Worm (Caenorhabditis elegans): ENCODE measurements around the gene Y39G8B.10.

The Y39G8B.10 gene

ce11 chrII:13997989-13998388, 15.1 kb upstream of the Y39G8B.10 start:
- TF ChIP-seq R02D3.7 (tag; optimal IDR thresholded peaks at IDR 0.05) (no peak), egl-27 (tag; optimal IDR thresholded peaks at IDR 0.05) (no peak), lin-11 (tag; optimal IDR thresholded peaks at IDR 0.05) (no peak), ztf-1 (GFP tag; conservative IDR thresholded peaks at IDR 0.05) (no peak), sma-9 (GFP tag; optimal IDR thresholded peaks at IDR 0.05) (no peak), sma-9 (tag; optimal IDR thresholded peaks at IDR 0.05) (no peak), F13H6.1 (tag; optimal IDR thresholded peaks at IDR 0.05) (no peak), lin-39 (tag; optimal IDR thresholded peaks at IDR 0.05) (no peak), mbf-1 (tag; optimal IDR thresholded peaks at IDR 0.05) (no peak), ama-1 (optimal IDR thresholded peaks at IDR 0.05) (no peak), crh-2 (tag; optimal IDR thresholded peaks at IDR 0.05) (no peak), unc-55 (GFP tag; optimal IDR thresholded peaks at IDR 0.05) (no peak), nhr-129 (tag; optimal IDR thresholded peaks at IDR 0.05) (no peak), elt-1 (tag; optimal IDR thresholded peaks at IDR 0.05) (no peak), aly-2 (tag; optimal IDR thresholded peaks at IDR 0.05) (no peak), nhr-21 (tag; optimal IDR thresholded peaks at IDR 0.05) (no peak), sem-4 (tag; optimal IDR thresholded peaks at IDR 0.05) (no peak), nhr-237 (tag; optimal IDR thresholded peaks at IDR 0.05) (no peak), ZK546.5 (tag; optimal IDR thresholded peaks at IDR 0.05) (no peak)

- TF ChIP-seq ceh-16 (tag; optimal IDR thresholded peaks at IDR 0.05) (no peak), sma-9 (GFP tag; optimal IDR thresholded peaks at IDR 0.05) (peak; percentile 56), sma-9 (tag; optimal IDR thresholded peaks at IDR 0.05) (no peak), fos-1 (tag; optimal IDR thresholded peaks at IDR 0.05) (peak; percentile 42), mdl-1 (tag; optimal IDR thresholded peaks at IDR 0.05) (no peak), nhr-23 (tag; optimal IDR thresholded peaks at IDR 0.05) (no peak), nhr-25 (tag; optimal IDR thresholded peaks at IDR 0.05) (no peak)
These were observed 14.6 kb upstream of the Y39G8B.10 start, which contains the start of gene F01D5.1 for ce11 chrII:13997477-13997876. Gene F01D5.1, minus strand, starts transcription at chrII:13997581.

DNA sequence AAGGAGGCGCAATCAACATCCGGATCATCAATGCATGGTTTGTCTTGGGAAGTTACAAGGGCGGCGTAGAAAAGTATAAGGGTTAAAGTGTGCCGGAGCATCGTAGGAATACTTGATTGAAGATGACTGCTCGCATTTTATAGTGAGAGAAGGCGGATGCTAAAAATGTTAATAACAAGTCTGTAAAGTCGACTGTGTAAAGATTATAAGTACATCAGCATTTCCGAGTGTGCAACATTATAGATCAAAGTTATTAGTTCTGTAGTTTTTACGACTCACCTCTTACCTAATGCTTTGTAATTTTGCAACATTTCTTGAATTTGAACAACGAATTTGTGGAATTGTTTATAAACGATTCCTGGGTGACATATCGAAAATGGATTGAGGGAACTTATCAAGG, 12.0 kb upstream of the Y39G8B.10 start, which contains the start of gene Y39G8B.7:
Gene Y39G8B.7 (minus strand): TSS at position 101 of the 400 bp plus-strand sequence.
- no peak for TF ChIP-seq mdl-1 (tag; optimal IDR thresholded peaks at IDR 0.05)

DNA sequence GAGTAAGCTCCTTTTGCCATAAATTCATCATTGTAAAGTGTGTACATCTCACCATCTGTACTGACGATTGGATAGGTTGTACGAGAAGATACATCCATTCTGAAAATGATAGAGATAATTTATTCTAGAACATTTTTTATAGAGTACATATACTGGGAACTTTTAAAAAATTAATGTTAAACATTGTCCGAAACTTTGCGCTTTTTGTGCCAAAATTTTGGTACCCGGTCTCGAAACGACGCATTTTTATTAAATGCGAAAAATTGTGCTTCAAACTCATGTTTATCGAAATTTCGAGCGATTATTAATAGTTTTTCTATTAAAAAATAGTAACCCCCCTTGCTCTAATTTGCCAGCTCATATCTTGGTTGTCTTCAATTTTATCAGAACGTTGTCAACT, 8.8 kb upstream of the Y39G8B.10 start, which contains the start of gene Y39G8B.5:
Gene Y39G8B.5 (minus strand): TSS at position 101 of the 400 bp plus-strand sequence.
- TF ChIP-seq aly-2 (tag; optimal IDR thresholded peaks at IDR 0.05), result no peak
- no peak for TF ChIP-seq nhr-77 (tag; optimal IDR thresholded peaks at IDR 0.05)
- no peak for TF ChIP-seq lin-13 (GFP tag; optimal IDR thresholded peaks at IDR 0.05)
- no peak for TF ChIP-seq blmp-1 (tag; optimal IDR thresholded peaks at IDR 0.05; ENCODE audit: insufficient read depth)
- TF ChIP-seq mbf-1 (tag; optimal IDR thresholded peaks at IDR 0.05), result no peak
- TF ChIP-seq nhr-6 (tag; optimal IDR thresholded peaks at IDR 0.05), result no peak
- TF ChIP-seq lin-39 (tag; optimal IDR thresholded peaks at IDR 0.05), result no peak
- TF ChIP-seq fos-1 (tag; optimal IDR thresholded peaks at IDR 0.05), result no peak
- no peak for TF ChIP-seq nhr-25 (tag; optimal IDR thresholded peaks at IDR 0.05)
- no peak for TF ChIP-seq ztf-4 (tag; optimal IDR thresholded peaks at IDR 0.05)
- no peak for TF ChIP-seq gmeb-1 (tag; optimal IDR thresholded peaks at IDR 0.05)
- TF ChIP-seq nhr-21 (tag; optimal IDR thresholded peaks at IDR 0.05), result no peak
- no peak for TF ChIP-seq mab-5 (tag; optimal IDR thresholded peaks at IDR 0.05)
- TF ChIP-seq unc-55 (GFP tag; optimal IDR thresholded peaks at IDR 0.05), result no peak
- no peak for TF ChIP-seq nhr-12 (tag; optimal IDR thresholded peaks at IDR 0.05)

DNA sequence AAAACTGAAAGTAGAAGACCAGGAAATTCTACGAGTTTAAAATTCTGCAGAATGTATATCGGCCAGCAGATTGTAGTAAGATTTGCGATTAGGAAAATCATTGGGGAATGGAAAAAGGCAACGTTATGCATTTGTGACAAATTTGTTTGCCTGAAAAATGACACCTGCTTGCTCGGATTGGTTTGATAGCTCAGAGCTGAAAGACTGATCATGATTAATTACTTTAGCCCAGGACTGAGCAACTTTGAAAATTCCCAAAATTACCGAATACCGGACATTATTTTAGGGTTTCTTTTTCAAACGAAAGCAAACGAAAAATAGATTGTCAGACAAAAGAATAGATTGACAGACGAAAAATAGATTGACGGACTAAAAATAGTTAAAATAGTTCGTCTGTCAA, 1.6 kb upstream of the Y39G8B.10 start, which contains the start of gene sre-47:
Gene sre-47 (minus strand): TSS at position 101 of the 400 bp plus-strand sequence.
- no peak for TF ChIP-seq mbf-1 (tag; optimal IDR thresholded peaks at IDR 0.05)
- TF ChIP-seq nhr-21 (tag; optimal IDR thresholded peaks at IDR 0.05), result no peak
- no peak for TF ChIP-seq unc-55 (GFP tag; optimal IDR thresholded peaks at IDR 0.05)
- TF ChIP-seq sma-9 (GFP tag; optimal IDR thresholded peaks at IDR 0.05), result no peak
- TF ChIP-seq sma-9 (tag; optimal IDR thresholded peaks at IDR 0.05), result no peak
- TF ChIP-seq sem-4 (tag; optimal IDR thresholded peaks at IDR 0.05), result no peak
- no peak for TF ChIP-seq nhr-25 (tag; optimal IDR thresholded peaks at IDR 0.05)
- no peak for TF ChIP-seq aly-2 (tag; optimal IDR thresholded peaks at IDR 0.05)
- TF ChIP-seq zag-1 (tag; optimal IDR thresholded peaks at IDR 0.05), result no peak
- TF ChIP-seq nhr-23 (tag; optimal IDR thresholded peaks at IDR 0.05), result no peak

- TF ChIP-seq nhr-25 (tag; optimal IDR thresholded peaks at IDR 0.05) (no peak), sma-3 (GFP tag; optimal IDR thresholded peaks at IDR 0.05) (no peak), nhr-237 (tag; optimal IDR thresholded peaks at IDR 0.05) (no peak), fos-1 (tag; optimal IDR thresholded peaks at IDR 0.05) (no peak), unc-39 (tag; optimal IDR thresholded peaks at IDR 0.05) (no peak), lsy-2 (tag; optimal IDR thresholded peaks at IDR 0.05) (no peak), lin-39 (tag; optimal IDR thresholded peaks at IDR 0.05) (no peak), nhr-129 (tag; optimal IDR thresholded peaks at IDR 0.05) (no peak), R02D3.7 (tag; optimal IDR thresholded peaks at IDR 0.05) (no peak)
These were observed 668 bp downstream of the Y39G8B.10 start for ce11 chrII:13982247-13982646.
